Fruit fly (Drosophila melanogaster): ENCODE data around the gene TM9SF2.
A peak's percentile ranks its signal among the peaks of the same experiment; 100 is the strongest.

Gene TM9SF2

dm6 chr2L:20761951-20762538 is 27.9 kb upstream of the TM9SF2 start (continued):
- TF ChIP-seq CG16779 (GFP tag; IDR thresholded peaks at IDR 0.05), result no peak
- TF ChIP-seq BtbVII (GFP tag; optimal IDR thresholded peaks at IDR 0.05), result peak; percentile 3
- TF ChIP-seq CG3726 (GFP tag; IDR thresholded peaks at IDR 0.05), result no peak
- no peak for TF ChIP-seq HLH54F (GFP tag; optimal IDR thresholded peaks at IDR 0.05)
- TF ChIP-seq Pdp1 (GFP tag; optimal IDR thresholded peaks at IDR 0.05), result peak in 1 of 2 experiments; percentile 55
- no peak for TF ChIP-seq da (GFP tag; optimal IDR thresholded peaks at IDR 0.05)
- peak; percentile 64 for TF ChIP-seq CG9727 (GFP tag; optimal IDR thresholded peaks at IDR 0.05)
- TF ChIP-seq tap (tag; optimal IDR thresholded peaks at IDR 0.05), result peak; percentile 49
- peak; percentile 79 for TF ChIP-seq lbe (GFP tag; optimal IDR thresholded peaks at IDR 0.05)
- no peak for TF ChIP-seq CG18011 (GFP tag; optimal IDR thresholded peaks at IDR 0.05)
- no peak for TF ChIP-seq pan (optimal IDR thresholded peaks at IDR 0.05)
- TF ChIP-seq pan (GFP tag; optimal IDR thresholded peaks at IDR 0.05 in 1 of 2, IDR thresholded peaks at IDR 0.05 in 1 of 2), result peak in 1 of 2 experiments; percentile 48
- TF ChIP-seq knrl (GFP tag; IDR thresholded peaks at IDR 0.05; ENCODE audit: partially characterized antibody), result no peak
- TF ChIP-seq sna (GFP tag; IDR thresholded peaks at IDR 0.05; ENCODE audit: partially characterized antibody), result no peak
- TF ChIP-seq abd-A (tag; optimal IDR thresholded peaks at IDR 0.05), result no peak
- no peak for TF ChIP-seq CG7928 (GFP tag; optimal IDR thresholded peaks at IDR 0.05)
- peak; percentile 56 for TF ChIP-seq Xrp1 (GFP tag; IDR thresholded peaks at IDR 0.05)
- no peak for TF ChIP-seq hbn (GFP tag; IDR thresholded peaks at IDR 0.05; ENCODE audit: partially characterized antibody)
- no peak for TF ChIP-seq Vsx1 (GFP tag; optimal IDR thresholded peaks at IDR 0.05)
- no peak for TF ChIP-seq Gug (GFP tag; IDR thresholded peaks at IDR 0.05)
- TF ChIP-seq salm (tag; optimal IDR thresholded peaks at IDR 0.05), result no peak
- no peak for TF ChIP-seq bab2 (GFP tag; optimal IDR thresholded peaks at IDR 0.05)
- no peak for TF ChIP-seq Optix (GFP tag; IDR thresholded peaks at IDR 0.05)
- TF ChIP-seq Lhr (GFP tag; optimal IDR thresholded peaks at IDR 0.05), result no peak
- no peak for TF ChIP-seq gt (GFP tag; IDR thresholded peaks at IDR 0.05)
- no peak for TF ChIP-seq CG10959 (GFP tag; IDR thresholded peaks at IDR 0.05)
- TF ChIP-seq CG15011 (GFP tag; optimal IDR thresholded peaks at IDR 0.05), result no peak
- peak; percentile 13 to 67 for TF ChIP-seq bsh (GFP tag; optimal IDR thresholded peaks at IDR 0.05)
- TF ChIP-seq CG17186 (GFP tag; optimal IDR thresholded peaks at IDR 0.05), result no peak
- TF ChIP-seq gem (tag; optimal IDR thresholded peaks at IDR 0.05), result peak; percentile 75
- TF ChIP-seq Rfx (GFP tag; IDR thresholded peaks at IDR 0.05), result peak; percentile 53
- TF ChIP-seq toy (GFP tag; IDR thresholded peaks at IDR 0.05), result no peak
- no peak for TF ChIP-seq ap (GFP tag; IDR thresholded peaks at IDR 0.05)
- TF ChIP-seq CG8924 (tag; optimal IDR thresholded peaks at IDR 0.05), result peak; percentile 47
- peak; percentile 44 for TF ChIP-seq Meics (GFP tag; optimal IDR thresholded peaks at IDR 0.05)
- peak; percentile 20 for TF ChIP-seq grau (tag; optimal IDR thresholded peaks at IDR 0.05)
- TF ChIP-seq MESR4 (GFP tag; optimal IDR thresholded peaks at IDR 0.05), result no peak
- TF ChIP-seq ato (GFP tag; IDR thresholded peaks at IDR 0.05; ENCODE audit: partially characterized antibody), result no peak
- peak; percentile 48 for TF ChIP-seq CG14710 (tag; optimal IDR thresholded peaks at IDR 0.05)
- TF ChIP-seq dati (GFP tag; IDR thresholded peaks at IDR 0.05), result no peak
- TF ChIP-seq ci (GFP tag; IDR thresholded peaks at IDR 0.05), result no peak
- TF ChIP-seq kah (GFP tag; optimal IDR thresholded peaks at IDR 0.05), result no peak
- no peak for TF ChIP-seq MTF-1 (GFP tag; optimal IDR thresholded peaks at IDR 0.05; ENCODE audit: borderline replicate concordance)
- TF ChIP-seq CG31365 (tag; optimal IDR thresholded peaks at IDR 0.05), result no peak
- no peak for TF ChIP-seq CG17568 (GFP tag; optimal IDR thresholded peaks at IDR 0.05)
- no peak for TF ChIP-seq CG31224 (GFP tag; IDR thresholded peaks at IDR 0.05)
